Fruit fly (Drosophila melanogaster) whole organism, pupa: ENCODE results near the gene fd96Ca.

ENCODE experiments used
- CG10348 ChIP-seq: fragments of 200-800 bp; sonication (Bioruptor generic); IDR thresholded peaks from 2 replicates; pipeline ENCODE4 v1.3.6; 2022; ENCODE audit warnings: missing biosample characterization, missing genetic modification characterization
- CG12605 ChIP-seq: fragments of 200-800 bp; sonication (Bioruptor generic); IDR thresholded peaks from 2 replicates; pipeline ENCODE4 v1.3.6; 2022; ENCODE audit warnings: missing biosample characterization, missing genetic modification characterization
- CG13204 ChIP-seq: fragments of 200-800 bp; sonication (Bioruptor generic); optimal IDR thresholded peaks from 2 replicates; lab custom pipeline; 2018; ENCODE audit warnings: missing biosample characterization, mild to moderate bottlenecking, missing genetic modification characterization, moderate library complexity
- CG14655 ChIP-seq: fragments of 200-800 bp; sonication (Bioruptor generic); optimal IDR thresholded peaks from 3 replicates; lab custom pipeline; 2017; ENCODE audit warnings: mild to moderate bottlenecking, missing biosample characterization, missing genetic modification reagents, missing genetic modification characterization
- CG15710 ChIP-seq: fragments of 200-800 bp; sonication (Bioruptor generic); optimal IDR thresholded peaks from 2 replicates; lab custom pipeline; 2018; ENCODE audit warnings: missing biosample characterization, mild to moderate bottlenecking, missing genetic modification characterization, moderate library complexity
- CG17806 ChIP-seq: fragments of 200-800 bp; sonication (Bioruptor generic); optimal IDR thresholded peaks from 2 replicates; lab custom pipeline; 2018; ENCODE audit warnings: missing biosample characterization, mild to moderate bottlenecking, missing genetic modification characterization, moderate library complexity
- CG32121 ChIP-seq: fragments of 200-800 bp; sonication (Bioruptor generic); IDR thresholded peaks from 2 replicates; pipeline ENCODE4 v1.3.6; 2022; ENCODE audit warnings: missing biosample characterization, missing genetic modification characterization
- CG34367 ChIP-seq: fragments of 200-800 bp; sonication (Bioruptor generic); optimal IDR thresholded peaks from 2 replicates; lab custom pipeline; 2018; ENCODE audit warnings: missing biosample characterization, mild to moderate bottlenecking, missing genetic modification characterization
- CG4496 ChIP-seq: fragments of 200-800 bp; sonication (Bioruptor generic); IDR thresholded peaks from 3 replicates; pipeline ENCODE4 v1.3.6; 2022; ENCODE audit warnings: missing biosample characterization, missing genetic modification characterization
- CG8159 ChIP-seq: fragments of 200-800 bp; sonication (Bioruptor generic); optimal IDR thresholded peaks from 3 replicates; lab custom pipeline; 2018; ENCODE audit warnings: missing biosample characterization, mild to moderate bottlenecking, missing genetic modification characterization, moderate library complexity
- CG8301 ChIP-seq: fragments of 200-800 bp; sonication (Bioruptor generic); optimal IDR thresholded peaks from 2 replicates; lab custom pipeline; 2018; ENCODE audit warnings: missing biosample characterization, mild to moderate bottlenecking, missing genetic modification characterization
- CG9948 ChIP-seq: fragments of 200-800 bp; sonication (Bioruptor generic); optimal IDR thresholded peaks from 2 replicates; lab custom pipeline; 2018; ENCODE audit warnings: missing biosample characterization, mild to moderate bottlenecking, missing genetic modification characterization, moderate library complexity
- D1 ChIP-seq: fragments of 200-800 bp; sonication (Bioruptor generic); optimal IDR thresholded peaks from 2 replicates; lab custom pipeline; 2018; ENCODE audit warnings: missing biosample characterization, mild to moderate bottlenecking, missing genetic modification characterization, moderate library complexity
- EcR ChIP-seq: fragments of 200-800 bp; sonication (Bioruptor generic); optimal IDR thresholded peaks from 3 replicates; lab custom pipeline; 2019; ENCODE audit warnings: missing biosample characterization, missing genetic modification characterization, mild to moderate bottlenecking, moderate library complexity, missing genetic modification reagents
- Ets98B ChIP-seq: fragments of 200-800 bp; sonication (Bioruptor generic); IDR thresholded peaks from 2 replicates; pipeline ENCODE4 v1.3.6; 2022; ENCODE audit warnings: missing biosample characterization, missing genetic modification characterization
- Pif1A ChIP-seq: fragments of 200-800 bp; sonication (Bioruptor generic); optimal IDR thresholded peaks from 3 replicates; lab custom pipeline; 2016; ENCODE audit warnings: missing biosample characterization, missing genetic modification characterization
- Pif1B ChIP-seq: fragments of 200-800 bp; sonication (Bioruptor generic); optimal IDR thresholded peaks from 3 replicates; lab custom pipeline; 2016; ENCODE audit warnings: missing biosample characterization, missing genetic modification characterization
- Snoo ChIP-seq: fragments of 200-800 bp; sonication (Bioruptor generic); optimal IDR thresholded peaks from 3 replicates; lab custom pipeline; 2017; ENCODE audit warnings: missing biosample characterization, mild to moderate bottlenecking, missing genetic modification characterization, inconsistent platforms
- fd96Ca ChIP-seq: fragments of 200-800 bp; sonication (Bioruptor generic); IDR thresholded peaks from 3 replicates; pipeline ENCODE4 v1.3.6; 2022; ENCODE audit warnings: missing biosample characterization, missing genetic modification characterization
- gl ChIP-seq: fragments of 200-800 bp; sonication (Bioruptor generic); optimal IDR thresholded peaks from 2 replicates; lab custom pipeline; 2018; ENCODE audit warnings: missing biosample characterization, mild to moderate bottlenecking, missing genetic modification characterization
- rn ChIP-seq: fragments of 200-800 bp; sonication (Bioruptor generic); IDR thresholded peaks from 2 replicates; pipeline ENCODE4 v1.3.6; 2022; ENCODE audit warnings: missing biosample characterization, missing genetic modification characterization

The fd96Ca gene

dm6 chr3R:25082348-25082747 lies at the start of gene fd96Ca:
Gene fd96Ca, plus strand, starts transcription at chr3R:25082684.
- TF ChIP-seq CG14655 (GFP tag; lab: Kevin White, UChicago) (no peak), CG12605 (GFP tag; lab: Robert Waterston, UW) (no peak), CG4496 (GFP tag; lab: Robert Waterston, UW) (0 out of 3 replicates have a peak, but pooled peaks have one; percentile 42), CG13204 (GFP tag; lab: Kevin White, UChicago) (peak; percentile 87), CG9948 (no peak)

dm6 chr3R:25032686-25033085 lies 49.8 kb upstream of the fd96Ca start:
- no peak for TF ChIP-seq rn (GFP tag; lab: Robert Waterston, UW)
- no peak for TF ChIP-seq EcR (GFP tag; lab: Kevin White, UChicago)
- TF ChIP-seq CG10348 (GFP tag; lab: Robert Waterston, UW), result no peak
- TF ChIP-seq CG8301 (tag; lab: Kevin White, UChicago), result no peak
- TF ChIP-seq, all 21 proteins: peak for 0

- TF ChIP-seq gl (no peak), CG10348 (GFP tag; lab: Robert Waterston, UW) (no peak), CG8301 (tag; lab: Kevin White, UChicago) (no peak), CG9948 (no peak), CG12605 (GFP tag; lab: Robert Waterston, UW) (no peak), CG15710 (tag; lab: Kevin White, UChicago) (no peak), Pif1B (GFP tag; lab: Kevin White, UChicago) (no peak), CG14655 (GFP tag; lab: Kevin White, UChicago) (no peak), CG13204 (GFP tag; lab: Kevin White, UChicago) (no peak), Ets98B (GFP tag; lab: Robert Waterston, UW) (no peak), CG32121 (GFP tag; lab: Robert Waterston, UW) (no peak), CG4496 (GFP tag; lab: Robert Waterston, UW) (no peak), fd96Ca (GFP tag; lab: Robert Waterston, UW) (no peak), CG34367 (tag; lab: Kevin White, UChicago) (no peak), EcR (GFP tag; lab: Kevin White, UChicago) (no peak), Pif1A (GFP tag; lab: Kevin White, UChicago) (no peak), rn (GFP tag; lab: Robert Waterston, UW) (no peak), D1 (tag; lab: Kevin White, UChicago) (no peak)
These were observed 49.3 kb upstream of the fd96Ca start, which contains the start of gene Smg6 for dm6 chr3R:25033142-25033586. Gene Smg6, minus strand, starts transcription at chr3R:25033465.

dm6 chr3R:25036644-25037043 lies 45.8 kb upstream of the fd96Ca start, which contains the start of gene CG31115:
Gene CG31115, plus strand, starts transcription at chr3R:25036944.
- TF ChIP-seq CG32121 (GFP tag; lab: Robert Waterston, UW), result no peak
- TF ChIP-seq fd96Ca (GFP tag; lab: Robert Waterston, UW), result no peak
- TF ChIP-seq D1 (tag; lab: Kevin White, UChicago), result no peak
- TF ChIP-seq Pif1B (GFP tag; lab: Kevin White, UChicago), result no peak
- TF ChIP-seq CG4496 (GFP tag; lab: Robert Waterston, UW), result no peak
- TF ChIP-seq gl, result no peak
- TF ChIP-seq CG15710 (tag; lab: Kevin White, UChicago), result no peak
- TF ChIP-seq rn (GFP tag; lab: Robert Waterston, UW), result no peak
- TF ChIP-seq Pif1A (GFP tag; lab: Kevin White, UChicago), result no peak
- no peak for TF ChIP-seq CG13204 (GFP tag; lab: Kevin White, UChicago)
- TF ChIP-seq CG34367 (tag; lab: Kevin White, UChicago), result no peak
- no peak for TF ChIP-seq CG9948
- no peak for TF ChIP-seq EcR (GFP tag; lab: Kevin White, UChicago)
- no peak for TF ChIP-seq Snoo (tag; lab: Kevin White, UChicago)
- TF ChIP-seq Ets98B (GFP tag; lab: Robert Waterston, UW), result no peak
- TF ChIP-seq, all 21 proteins: peak for 0

dm6 chr3R:25039028-25039476 lies 43.4 kb upstream of the fd96Ca start, which contains the start of the genes Ythdf and bai:
Gene Ythdf, minus strand, starts transcription at chr3R:25039249.
Gene bai, plus strand, starts transcription at chr3R:25039374.
- peak; percentile 72 for TF ChIP-seq CG9948
- no peak for TF ChIP-seq CG15710 (tag; lab: Kevin White, UChicago)

- TF ChIP-seq CG9948, result no peak
- no peak for TF ChIP-seq Pif1A (GFP tag; lab: Kevin White, UChicago)
- no peak for TF ChIP-seq Pif1B (GFP tag; lab: Kevin White, UChicago)
- no peak for TF ChIP-seq gl
- TF ChIP-seq Snoo (tag; lab: Kevin White, UChicago), result no peak
- no peak for TF ChIP-seq rn (GFP tag; lab: Robert Waterston, UW)
- TF ChIP-seq CG17806, result no peak
- TF ChIP-seq CG32121 (GFP tag; lab: Robert Waterston, UW), result no peak
- TF ChIP-seq D1 (tag; lab: Kevin White, UChicago), result no peak
- TF ChIP-seq CG8159, result no peak
- no peak for TF ChIP-seq EcR (GFP tag; lab: Kevin White, UChicago)
- TF ChIP-seq CG10348 (GFP tag; lab: Robert Waterston, UW), result no peak
- no peak for TF ChIP-seq CG15710 (tag; lab: Kevin White, UChicago)
- no peak for TF ChIP-seq Ets98B (GFP tag; lab: Robert Waterston, UW)
- TF ChIP-seq fd96Ca (GFP tag; lab: Robert Waterston, UW), result no peak
These were observed 37.5 kb upstream of the fd96Ca start, which contains the start of gene 5PtaseI for dm6 chr3R:25044816-25045551. Gene 5PtaseI, minus strand, starts transcription at chr3R:25045151.
